Fruit fly (Drosophila melanogaster) whole organism, embryonic: ENCODE measurements around the gene ball.

Experiments used
- Blimp-1 ChIP-seq: fragments of 200-800 bp; sonication (Bioruptor generic); optimal IDR thresholded peaks from 3 replicates; lab custom pipeline; 2018; ENCODE audit warnings: missing biosample characterization, missing genetic modification characterization, mild to moderate bottlenecking, moderate library complexity, missing genetic modification reagents
- CG10543 ChIP-seq: fragments of 200-800 bp; sonication (Bioruptor generic); optimal IDR thresholded peaks from 3 replicates; lab custom pipeline; 2017; ENCODE audit warnings: missing biosample characterization, mild to moderate bottlenecking, missing genetic modification characterization, moderate library complexity
- CG12299 ChIP-seq: fragments of 200-800 bp; sonication (Bioruptor generic); optimal IDR thresholded peaks from 2 replicates; lab custom pipeline; 2018; ENCODE audit warnings: missing biosample characterization, mild to moderate bottlenecking, missing genetic modification characterization
- CG12391 ChIP-seq: fragments of 200-800 bp; sonication (Bioruptor generic); optimal IDR thresholded peaks from 3 replicates; lab custom pipeline; 2018; ENCODE audit warnings: missing biosample characterization, mild to moderate bottlenecking, missing genetic modification characterization, moderate library complexity
- CG14860 ChIP-seq: fragments of 200-800 bp; sonication (Bioruptor generic); IDR thresholded peaks from 3 replicates; pipeline ENCODE4 v1.3.6; 2022; ENCODE audit warnings: missing biosample characterization, missing genetic modification characterization; ENCODE audit not compliant: partially characterized antibody
- CG15011 ChIP-seq: fragments of 200-800 bp; sonication (Bioruptor generic); optimal IDR thresholded peaks from 3 replicates; lab custom pipeline; 2018; ENCODE audit warnings: missing biosample characterization, mild to moderate bottlenecking, missing genetic modification characterization
- CG17568 ChIP-seq: fragments of 200-800 bp; sonication (Bioruptor generic); optimal IDR thresholded peaks from 2 replicates; lab custom pipeline; 2018; ENCODE audit warnings: missing biosample characterization, mild to moderate bottlenecking, missing genetic modification characterization, moderate library complexity
- CG3281 ChIP-seq: fragments of 200-800 bp; sonication (Bioruptor generic); optimal IDR thresholded peaks from 3 replicates; lab custom pipeline; 2017; ENCODE audit warnings: missing biosample characterization, mild to moderate bottlenecking, missing genetic modification characterization
- CG33557 ChIP-seq: fragments of 200-800 bp; sonication (Bioruptor generic); optimal IDR thresholded peaks from 2 replicates; lab custom pipeline; 2019; ENCODE audit warnings: missing biosample characterization, mild to moderate bottlenecking, missing genetic modification characterization, moderate library complexity
- CG34376 ChIP-seq: fragments of 200-800 bp; sonication (Bioruptor generic); optimal IDR thresholded peaks from 2 replicates; lab custom pipeline; 2018; ENCODE audit warnings: missing biosample characterization, mild to moderate bottlenecking, missing genetic modification characterization
- CG34422 ChIP-seq: fragments of 200-800 bp; sonication (Bioruptor generic); IDR thresholded peaks from 3 replicates; pipeline ENCODE4 v1.3.6; 2022; ENCODE audit warnings: missing biosample characterization, missing genetic modification characterization
- CG4617 ChIP-seq: fragments of 200-800 bp; sonication (Bioruptor generic); optimal IDR thresholded peaks from 3 replicates; lab custom pipeline; 2016; ENCODE audit warnings: missing biosample characterization, missing genetic modification characterization, borderline replicate concordance
- CG5180 ChIP-seq: fragments of 200-800 bp; sonication (Bioruptor generic); optimal IDR thresholded peaks from 3 replicates; lab custom pipeline; 2017; ENCODE audit warnings: missing biosample characterization, missing genetic modification characterization, mild to moderate bottlenecking, moderate library complexity, missing genetic modification reagents
- CG8359 ChIP-seq: fragments of 200-800 bp; sonication (Bioruptor generic); optimal IDR thresholded peaks from 2 replicates; lab custom pipeline; 2017; ENCODE audit warnings: missing biosample characterization, mild to moderate bottlenecking, missing genetic modification characterization, borderline replicate concordance
- CG8388 ChIP-seq: fragments of 200-800 bp; sonication (Bioruptor generic); optimal IDR thresholded peaks from 2 replicates; lab custom pipeline; 2019; ENCODE audit warnings: missing biosample characterization, mild to moderate bottlenecking, missing genetic modification characterization, moderate library complexity
- CG9727 ChIP-seq: fragments of 200-800 bp; sonication (Bioruptor generic); optimal IDR thresholded peaks from 3 replicates; lab custom pipeline; 2017; ENCODE audit warnings: missing biosample characterization, mild to moderate bottlenecking, missing genetic modification characterization
- CoRest ChIP-seq: fragments of 200-800 bp; sonication (Bioruptor generic); optimal IDR thresholded peaks from 3 replicates; lab custom pipeline; 2018; ENCODE audit warnings: missing biosample characterization, mild to moderate bottlenecking, missing genetic modification characterization, moderate library complexity
- Doc3 ChIP-seq: fragments of 200-800 bp; sonication (Bioruptor generic); IDR thresholded peaks from 3 replicates; pipeline ENCODE4 v1.3.6; 2022; ENCODE audit warnings: missing biosample characterization, missing genetic modification characterization; ENCODE audit not compliant: partially characterized antibody
- Ets97D ChIP-seq: fragments of 200-800 bp; sonication (Bioruptor generic); optimal IDR thresholded peaks from 3 replicates; lab custom pipeline; 2016; ENCODE audit warnings: missing biosample characterization, missing genetic modification characterization
- Hmr ChIP-seq: fragments of 200-800 bp; sonication (Bioruptor generic); optimal IDR thresholded peaks from 3 replicates; lab custom pipeline; 2017; ENCODE audit warnings: mild to moderate bottlenecking, missing biosample characterization, missing genetic modification reagents, missing genetic modification characterization
- Hr78 ChIP-seq, 2 experiments: fragments of 200-800 bp in 1 of 2; fragments of >200 bp in 1 of 2; sonication (Bioruptor generic) in 1 of 2; optimal IDR thresholded peaks; 2 replicates each; lab custom pipeline; 2017 to 2019; ENCODE audit warnings: missing biosample characterization in 2 of 2, missing genetic modification characterization in 2 of 2, mild to moderate bottlenecking in 1 of 2, moderate library complexity in 1 of 2
- Pdp1 ChIP-seq, 2 experiments: fragments of 200-800 bp; sonication (Bioruptor generic); optimal IDR thresholded peaks; 3 replicates each; lab custom pipeline; 2016; ENCODE audit warnings: missing biosample characterization in 2 of 2, missing genetic modification characterization in 2 of 2, mild to moderate bottlenecking in 1 of 2, moderate library complexity in 1 of 2
- Usf ChIP-seq: fragments of 200-800 bp; sonication (Bioruptor generic); optimal IDR thresholded peaks from 2 replicates; lab custom pipeline; 2017; ENCODE audit warnings: missing genotype, missing biosample characterization, missing genetic modification characterization
- Vsx1 ChIP-seq: fragments of 200-800 bp; sonication (Bioruptor generic); optimal IDR thresholded peaks from 2 replicates; lab custom pipeline; 2017; ENCODE audit warnings: missing biosample characterization, mild to moderate bottlenecking, missing genetic modification characterization, missing genetic modification reagents
- cad ChIP-seq: fragments of >200 bp; optimal IDR thresholded peaks from 2 replicates; lab custom pipeline; 2017; ENCODE audit warnings: missing biosample characterization, missing genetic modification characterization
- caup ChIP-seq: fragments of 200-800 bp; sonication (Bioruptor generic); optimal IDR thresholded peaks from 3 replicates; lab custom pipeline; 2017; ENCODE audit warnings: missing biosample characterization, mild to moderate bottlenecking, missing genetic modification characterization, moderate library complexity; ENCODE audit not compliant: severe bottlenecking
- chinmo ChIP-seq: fragments of 200-800 bp; sonication (Bioruptor generic); IDR thresholded peaks from 4 replicates; pipeline ENCODE4 v1.3.6; 2022; ENCODE audit warnings: missing biosample characterization, missing genetic modification characterization; ENCODE audit not compliant: partially characterized antibody
- ci ChIP-seq: fragments of 200-800 bp; sonication (Bioruptor generic); IDR thresholded peaks from 3 replicates; pipeline ENCODE4 v1.3.6; 2022; ENCODE audit warnings: missing biosample characterization, missing genetic modification characterization
- dpn ChIP-seq, 2 experiments: fragments of 200-800 bp; sonication (Bioruptor generic); optimal IDR thresholded peaks; 3 replicates each; lab custom pipeline; 2016; ENCODE audit warnings: missing biosample characterization in 2 of 2, missing genetic modification characterization in 2 of 2
- esg ChIP-seq: fragments of 200-800 bp; sonication (Bioruptor generic); conservative IDR thresholded peaks from 2 replicates; pipeline ENCODE4 v1.3.6; 2022; ENCODE audit warnings: missing biosample characterization, missing genetic modification characterization
- eyg ChIP-seq: fragments of 200-800 bp; sonication (Bioruptor generic); optimal IDR thresholded peaks from 3 replicates; lab custom pipeline; 2016; ENCODE audit warnings: missing biosample characterization, missing genetic modification characterization
- gcm2 ChIP-seq: fragments of 200-800 bp; sonication (Bioruptor generic); optimal IDR thresholded peaks from 2 replicates; lab custom pipeline; 2016; ENCODE audit warnings: missing biosample characterization, missing genetic modification characterization
- inv ChIP-seq: fragments of 200-800 bp; sonication (Bioruptor generic); IDR thresholded peaks from 2 replicates; pipeline ENCODE4 v1.3.6; 2022; ENCODE audit warnings: missing biosample characterization, missing genetic modification characterization; ENCODE audit not compliant: partially characterized antibody
- kah ChIP-seq: fragments of 200-800 bp; sonication (Bioruptor generic); optimal IDR thresholded peaks from 2 replicates; lab custom pipeline; 2018; ENCODE audit warnings: missing biosample characterization, mild to moderate bottlenecking, missing genetic modification characterization
- klu ChIP-seq: fragments of 200-800 bp; sonication (Bioruptor generic); IDR thresholded peaks from 2 replicates; pipeline ENCODE4 v1.3.6; 2022; ENCODE audit warnings: missing biosample characterization, missing genetic modification characterization
- luna ChIP-seq: fragments of 200-800 bp; sonication (Bioruptor generic); optimal IDR thresholded peaks from 2 replicates; lab custom pipeline; 2016; ENCODE audit warnings: missing biosample characterization, missing genetic modification characterization
- maf-S ChIP-seq: fragments of 200-800 bp; sonication (Bioruptor generic); optimal IDR thresholded peaks from 2 replicates; lab custom pipeline; 2016; ENCODE audit warnings: missing biosample characterization, missing genetic modification characterization
- peb ChIP-seq: fragments of 200-800 bp; sonication (Bioruptor generic); IDR thresholded peaks from 2 replicates; pipeline ENCODE4 v1.3.6; 2022; ENCODE audit warnings: missing biosample characterization, missing genetic modification characterization
- prd ChIP-seq, 3 experiments: fragments of >200 bp in 2 of 3; fragments of 200-800 bp in 1 of 3; sonication (Bioruptor generic) in 1 of 3; optimal IDR thresholded peaks in 2 of 3; IDR thresholded peaks in 1 of 3; 2 replicates in 2 of 3; 3 replicates in 1 of 3; pipeline versions ENCODE4 v1.3.6 to Lab custom; 2017 to 2022; ENCODE audit warnings: missing biosample characterization in 1 of 3, missing genetic modification characterization in 1 of 3
- run ChIP-seq: fragments of 200-800 bp; sonication (Bioruptor generic); optimal IDR thresholded peaks from 3 replicates; lab custom pipeline; 2018; ENCODE audit warnings: missing biosample characterization, mild to moderate bottlenecking, missing genetic modification characterization
- scrt ChIP-seq: fragments of 200-800 bp; sonication (Bioruptor generic); optimal IDR thresholded peaks from 2 replicates; lab custom pipeline; 2018; ENCODE audit warnings: missing biosample characterization, mild to moderate bottlenecking, missing genetic modification characterization, moderate library complexity
- stc ChIP-seq: fragments of 200-800 bp; sonication (Bioruptor generic); IDR thresholded peaks from 2 replicates; pipeline ENCODE4 v1.3.6; 2022; ENCODE audit warnings: missing biosample characterization, missing genetic modification characterization
- tgo ChIP-seq: fragments of 200-800 bp; sonication (Bioruptor generic); IDR thresholded peaks from 3 replicates; pipeline ENCODE4 v1.3.6; 2022; ENCODE audit warnings: missing biosample characterization, missing genetic modification characterization
- tll ChIP-seq, 2 experiments: fragments of 200-800 bp in 1 of 2; fragments of >200 bp in 1 of 2; sonication (Bioruptor generic) in 1 of 2; optimal IDR thresholded peaks; 2 replicates each; lab custom pipeline; 2017 to 2019; ENCODE audit warnings: missing biosample characterization in 2 of 2, missing genetic modification characterization in 2 of 2, mild to moderate bottlenecking in 1 of 2, moderate library complexity in 1 of 2
- toy ChIP-seq: fragments of 200-800 bp; sonication (Bioruptor generic); IDR thresholded peaks from 2 replicates; pipeline ENCODE4 v1.3.6; 2022; ENCODE audit warnings: missing biosample characterization, missing genetic modification characterization
- wor ChIP-seq: fragments of 200-800 bp; sonication (Bioruptor generic); IDR thresholded peaks from 2 replicates; pipeline ENCODE4 v1.3.6; 2022; ENCODE audit warnings: missing biosample characterization, missing genetic modification characterization

ball gene

DNA sequence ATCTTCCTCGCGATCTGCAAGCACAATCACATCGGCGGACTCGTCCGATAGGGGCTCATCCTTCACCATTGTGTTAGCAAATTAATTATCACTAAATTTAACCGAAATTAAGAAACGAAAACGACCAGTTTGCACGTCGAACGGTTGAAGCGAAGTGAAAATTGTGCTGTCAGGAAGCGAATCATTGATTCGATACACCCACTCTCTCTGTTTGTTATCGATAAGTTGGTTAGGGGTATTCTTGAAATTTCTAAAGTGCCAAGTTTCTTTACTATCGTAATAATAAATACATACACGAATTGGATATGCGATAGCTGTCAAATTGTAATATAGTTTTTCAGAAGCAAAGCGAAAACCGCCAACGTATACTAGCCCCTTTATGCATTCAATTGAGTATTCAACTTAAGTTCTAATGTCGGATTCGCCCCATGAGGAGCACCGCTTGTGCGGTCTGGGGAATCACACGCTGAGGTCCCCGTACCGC is 9.0 kb upstream of the ball start, which contains the start of gene Rb97D (continued):
- TF ChIP-seq tll (GFP tag; optimal IDR thresholded peaks at IDR 0.05; lab: Kevin White, UChicago) (no peak), CG8388 (GFP tag; lab: Kevin White, UChicago) (peak; percentile 60), maf-S (GFP tag; lab: Kevin White, UChicago) (peak; percentile 48), cad (GFP tag; lab: Kevin White, UChicago) (no peak), tgo (GFP tag; lab: Robert Waterston, UW) (peak; percentile 62), CG12299 (tag; lab: Kevin White, UChicago) (peak; percentile 53), inv (peak; percentile 73), Hr78 (GFP tag; optimal IDR thresholded peaks at IDR 0.05; lab: Kevin White, UChicago) (no peak), CG33557 (GFP tag; lab: Kevin White, UChicago) (peak; percentile 66), Blimp-1 (GFP tag; lab: Kevin White, UChicago) (peak; percentile 59), CG3281 (peak; percentile 66), Ets97D (GFP tag; lab: Kevin White, UChicago) (peak; percentile 91), CG4617 (peak; percentile 67), CoRest (tag; lab: Kevin White, UChicago) (peak; percentile 77), CG12391 (tag; lab: Kevin White, UChicago) (peak; percentile 72), CG17568 (GFP tag; lab: Kevin White, UChicago) (peak; percentile 50), eyg (no peak), CG14860 (GFP tag; lab: Robert Waterston, UW) (peak; percentile 86), Vsx1 (GFP tag; lab: Kevin White, UChicago) (no peak), stc (GFP tag; lab: Robert Waterston, UW) (0 out of 2 replicates have a peak, but pooled peaks have one; percentile 46), run (tag; lab: Kevin White, UChicago) (no peak), peb (peak; percentile 37; the same call in 1 of the 2 replicates), prd (optimal IDR thresholded peaks at IDR 0.05; lab: Kevin White, UChicago) (no peak), prd (GFP tag; IDR thresholded peaks at IDR 0.05; lab: Robert Waterston, UW) (peak; percentile 74; the same call in 2 of the 3 replicates), CG8359 (GFP tag; lab: Kevin White, UChicago) (peak; percentile 15), klu (peak; percentile 48; the same call in 1 of the 2 replicates), wor (GFP tag; lab: Robert Waterston, UW) (peak; percentile 50), dpn (GFP tag; optimal IDR thresholded peaks at IDR 0.05; lab: Kevin White, UChicago) (peak; percentile 74 to 77), CG15011 (no peak), CG34422 (peak; percentile 55; the same call in 2 of the 3 replicates), Doc3 (GFP tag; lab: Robert Waterston, UW) (peak; percentile 93)

DNA sequence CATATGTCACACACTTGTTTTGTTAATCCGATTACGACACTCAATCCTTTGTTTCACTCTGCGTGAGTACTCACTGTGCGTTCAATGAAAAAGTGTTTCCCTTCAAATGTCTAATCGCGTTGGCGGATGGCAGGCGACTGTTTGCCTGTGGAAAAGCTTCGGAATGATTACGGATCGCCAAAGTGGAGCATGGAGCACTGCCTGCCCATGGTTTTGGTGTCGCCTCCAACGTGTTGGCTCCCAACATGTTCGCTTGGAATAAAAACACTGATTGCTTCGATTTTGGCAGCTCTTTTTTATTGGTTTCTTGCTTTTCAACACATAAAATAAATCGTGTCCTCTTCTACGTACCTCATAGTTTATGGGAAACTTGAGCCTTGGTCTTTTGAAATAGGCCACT is 5.2 kb upstream of the ball start, which contains the start of gene SPARC:
SPARC (minus strand) TSS at position 144 of the 400 bp plus-strand sequence.
- TF ChIP-seq CG5180 (GFP tag; lab: Kevin White, UChicago) (peak; percentile 98), luna (GFP tag; lab: Kevin White, UChicago) (no peak), Pdp1 (GFP tag; optimal IDR thresholded peaks at IDR 0.05; lab: Kevin White, UChicago) (peak in 1 of 2 experiments; percentile 55)

DNA sequence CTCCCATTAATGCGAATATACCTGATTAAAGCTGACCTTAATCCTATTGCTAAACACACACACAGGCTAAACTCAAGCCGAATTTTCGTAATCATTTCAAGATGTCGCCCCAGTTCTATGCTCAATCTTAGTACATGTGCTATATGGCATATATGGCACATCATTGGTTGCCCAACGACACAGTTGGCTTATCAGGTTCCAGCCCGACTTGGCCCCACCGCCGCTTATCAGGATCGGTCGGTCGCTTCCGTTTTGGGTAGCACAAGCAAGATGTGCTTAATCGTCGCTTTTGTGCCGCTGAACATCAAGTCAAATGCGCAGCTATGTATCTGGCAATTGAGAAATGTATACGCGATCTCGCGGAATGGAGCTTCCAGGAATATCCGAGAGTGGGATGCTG is 4.5 kb upstream of the ball start:
- TF ChIP-seq esg (no peak), CG10543 (peak; percentile 13), kah (GFP tag; lab: Kevin White, UChicago) (no peak), chinmo (GFP tag; lab: Robert Waterston, UW) (no peak), caup (GFP tag; lab: Kevin White, UChicago) (no peak), ci (no peak), scrt (GFP tag; lab: Kevin White, UChicago) (no peak), CG9727 (no peak), Hmr (GFP tag; lab: Kevin White, UChicago) (no peak), Usf (GFP tag; lab: Kevin White, UChicago) (no peak), toy (GFP tag; lab: Robert Waterston, UW) (no peak), CG34376 (peak; percentile 78), gcm2 (no peak), CG4617 (no peak)
